Fruit fly (Drosophila melanogaster) whole organism, embryonic: ENCODE results near the gene Hacd1.

Experiments
- Aef1 ChIP-seq: fragments of 200-800 bp; sonication (Bioruptor generic); IDR thresholded peaks from 3 replicates; pipeline ENCODE4 v1.3.6; 2022; ENCODE audit warnings: missing biosample characterization, missing genetic modification characterization
- Blimp-1 ChIP-seq: fragments of 200-800 bp; sonication (Bioruptor generic); optimal IDR thresholded peaks from 3 replicates; lab custom pipeline; 2018; ENCODE audit warnings: missing biosample characterization, missing genetic modification characterization, mild to moderate bottlenecking, moderate library complexity, missing genetic modification reagents
- C15 ChIP-seq: fragments of 200-800 bp; sonication (Bioruptor generic); IDR thresholded peaks from 3 replicates; pipeline ENCODE4 v1.3.6; 2022; ENCODE audit warnings: missing biosample characterization, missing genetic modification characterization
- CG10959 ChIP-seq: fragments of 200-800 bp; sonication (Bioruptor generic); IDR thresholded peaks from 2 replicates; pipeline ENCODE4 v1.3.6; 2022; ENCODE audit warnings: missing biosample characterization, missing genetic modification characterization
- CG10979 ChIP-seq: fragments of 200-800 bp; sonication (Bioruptor generic); optimal IDR thresholded peaks from 2 replicates; lab custom pipeline; 2018; ENCODE audit warnings: missing biosample characterization, mild to moderate bottlenecking, missing genetic modification characterization, moderate library complexity
- CG1603 ChIP-seq: fragments of 200-800 bp; sonication (Bioruptor generic); optimal IDR thresholded peaks from 2 replicates; lab custom pipeline; 2019; ENCODE audit warnings: missing biosample characterization, mild to moderate bottlenecking, missing genetic modification characterization, moderate library complexity
- CG17612 ChIP-seq: fragments of 200-800 bp; sonication (Bioruptor generic); IDR thresholded peaks from 2 replicates; pipeline ENCODE4 v1.3.6; 2022; ENCODE audit warnings: missing biosample characterization, missing genetic modification characterization
- CG17912 ChIP-seq: fragments of 200-800 bp; sonication (Bioruptor generic); optimal IDR thresholded peaks from 2 replicates; lab custom pipeline; 2018; ENCODE audit warnings: missing biosample characterization, mild to moderate bottlenecking, missing genetic modification characterization
- CG2120 ChIP-seq: fragments of 200-800 bp; sonication (Bioruptor generic); optimal IDR thresholded peaks from 3 replicates; lab custom pipeline; 2016; ENCODE audit warnings: missing biosample characterization, missing genetic modification characterization
- CG31441 ChIP-seq: fragments of 200-800 bp; sonication (Bioruptor generic); IDR thresholded peaks from 2 replicates; pipeline ENCODE4 v1.3.6; 2022; ENCODE audit warnings: missing biosample characterization, missing genetic modification characterization
- CG3163 ChIP-seq: fragments of 200-800 bp; sonication (Bioruptor generic); optimal IDR thresholded peaks from 3 replicates; lab custom pipeline; 2016; ENCODE audit warnings: missing biosample characterization, missing genetic modification characterization
- CG3726 ChIP-seq: fragments of 200-800 bp; sonication (Bioruptor generic); IDR thresholded peaks from 3 replicates; pipeline ENCODE4, ENCODE4 v1.3.6; 2022; ENCODE audit warnings: missing biosample characterization, missing genetic modification characterization
- CG6175 ChIP-seq: fragments of 200-800 bp; sonication (Bioruptor generic); IDR thresholded peaks from 3 replicates; pipeline ENCODE4 v1.3.6; 2022; ENCODE audit warnings: missing biosample characterization, missing genetic modification characterization
- CG7928 ChIP-seq: fragments of 200-800 bp; sonication (Bioruptor generic); optimal IDR thresholded peaks from 2 replicates; lab custom pipeline; 2017; ENCODE audit warnings: missing biosample characterization, mild to moderate bottlenecking, missing genetic modification characterization
- CG9876 ChIP-seq: fragments of 200-800 bp; sonication (Bioruptor generic); optimal IDR thresholded peaks from 2 replicates; lab custom pipeline; 2016; ENCODE audit warnings: missing biosample characterization, missing genetic modification characterization
- CkIIα-i1 ChIP-seq: fragments of 200-800 bp; sonication (Bioruptor generic); IDR thresholded peaks from 2 replicates; pipeline ENCODE4 v1.3.6; 2022; ENCODE audit warnings: missing biosample characterization, missing genetic modification characterization
- Dek ChIP-seq: fragments of 200-800 bp; sonication (Bioruptor generic); optimal IDR thresholded peaks from 3 replicates; lab custom pipeline; 2019; ENCODE audit warnings: missing biosample characterization, mild to moderate bottlenecking, missing genetic modification characterization, moderate library complexity
- Doc2 ChIP-seq: fragments of 200-800 bp; sonication (Bioruptor generic); IDR thresholded peaks from 2 replicates; pipeline ENCODE4 v1.3.6; 2022; ENCODE audit warnings: missing biosample characterization, missing genetic modification characterization
- Doc3 ChIP-seq: fragments of 200-800 bp; sonication (Bioruptor generic); IDR thresholded peaks from 3 replicates; pipeline ENCODE4 v1.3.6; 2022; ENCODE audit warnings: missing biosample characterization, missing genetic modification characterization; ENCODE audit not compliant: partially characterized antibody
- Ets65A ChIP-seq: fragments of 200-800 bp; sonication (Bioruptor generic); peaks from one replicate; lab custom pipeline; 2016; ENCODE audit warnings: missing biosample characterization, missing genetic modification characterization
- HLHmδ ChIP-seq: fragments of 200-800 bp; sonication (Bioruptor generic); optimal IDR thresholded peaks from 2 replicates; lab custom pipeline; 2018; ENCODE audit warnings: missing biosample characterization, mild to moderate bottlenecking, missing genetic modification characterization, moderate library complexity
- Hr78 ChIP-seq, 2 experiments: fragments of 200-800 bp in 1 of 2; fragments of >200 bp in 1 of 2; sonication (Bioruptor generic) in 1 of 2; optimal IDR thresholded peaks; 2 replicates each; lab custom pipeline; 2017 to 2019; ENCODE audit warnings: missing biosample characterization in 2 of 2, missing genetic modification characterization in 2 of 2, mild to moderate bottlenecking in 1 of 2, moderate library complexity in 1 of 2
- Lpt ChIP-seq: fragments of >200 bp; optimal IDR thresholded peaks from 2 replicates; lab custom pipeline; 2018; ENCODE audit warnings: missing biosample characterization, missing genetic modification characterization
- MESR4 ChIP-seq: fragments of 200-800 bp; sonication (Bioruptor generic); optimal IDR thresholded peaks from 2 replicates; lab custom pipeline; 2018; ENCODE audit warnings: missing biosample characterization, mild to moderate bottlenecking, missing genetic modification characterization, moderate library complexity
- Mes4 ChIP-seq: fragments of 200-800 bp; sonication (Bioruptor generic); optimal IDR thresholded peaks from 2 replicates; lab custom pipeline; 2016; ENCODE audit warnings: missing biosample characterization, missing genetic modification characterization
- NC2α ChIP-seq: fragments of 200-800 bp; sonication (Bioruptor generic); optimal IDR thresholded peaks from 2 replicates; lab custom pipeline; 2016; ENCODE audit warnings: missing biosample characterization, missing genetic modification characterization
- Scr ChIP-seq: fragments of 200-800 bp; sonication (Bioruptor generic); IDR thresholded peaks from 2 replicates; pipeline ENCODE4 v1.3.6; 2022; ENCODE audit warnings: missing biosample characterization, missing genetic modification characterization; ENCODE audit not compliant: partially characterized antibody
- Xbp1 ChIP-seq: fragments of 200-800 bp; sonication (Bioruptor generic); optimal IDR thresholded peaks from 3 replicates; lab custom pipeline; 2016; ENCODE audit warnings: missing biosample characterization, mild to moderate bottlenecking, missing genetic modification characterization
- ase ChIP-seq: fragments of 200-800 bp; sonication (Bioruptor generic); IDR thresholded peaks from 3 replicates; pipeline ENCODE4 v1.3.6; 2022; ENCODE audit warnings: missing biosample characterization, missing genetic modification characterization
- bbx ChIP-seq: fragments of 200-800 bp; sonication (Bioruptor generic); IDR thresholded peaks from 2 replicates; pipeline ENCODE4 v1.3.6; 2022; ENCODE audit warnings: missing biosample characterization, missing genetic modification characterization; ENCODE audit not compliant: partially characterized antibody
- br ChIP-seq: fragments of >200 bp; optimal IDR thresholded peaks from 2 replicates; lab custom pipeline; 2017
- danr ChIP-seq: fragments of 200-800 bp; sonication (Bioruptor generic); IDR thresholded peaks from 2 replicates; pipeline ENCODE4 v1.3.6; 2022; ENCODE audit warnings: missing biosample characterization, missing genetic modification characterization
- dpn ChIP-seq, 2 experiments: fragments of 200-800 bp; sonication (Bioruptor generic); optimal IDR thresholded peaks; 3 replicates each; lab custom pipeline; 2016; ENCODE audit warnings: missing biosample characterization in 2 of 2, missing genetic modification characterization in 2 of 2
- gsb-n ChIP-seq: fragments of 200-800 bp; sonication (Bioruptor generic); optimal IDR thresholded peaks from 3 replicates; lab custom pipeline; 2018; ENCODE audit warnings: missing biosample characterization, mild to moderate bottlenecking, missing genetic modification characterization
- her ChIP-seq: fragments of 200-800 bp; sonication (Bioruptor generic); optimal IDR thresholded peaks from 2 replicates; lab custom pipeline; 2016; ENCODE audit warnings: missing biosample characterization, missing genetic modification characterization
- jing ChIP-seq: fragments of 200-800 bp; sonication (Bioruptor generic); optimal IDR thresholded peaks from 2 replicates; lab custom pipeline; 2018; ENCODE audit warnings: missing biosample characterization, mild to moderate bottlenecking, missing genetic modification characterization
- luna ChIP-seq: fragments of 200-800 bp; sonication (Bioruptor generic); optimal IDR thresholded peaks from 2 replicates; lab custom pipeline; 2016; ENCODE audit warnings: missing biosample characterization, missing genetic modification characterization
- nerfin-2 ChIP-seq: fragments of 200-800 bp; sonication (Bioruptor generic); IDR thresholded peaks from 2 replicates; pipeline ENCODE4 v1.3.6; 2022; ENCODE audit warnings: missing biosample characterization, missing genetic modification characterization; ENCODE audit not compliant: partially characterized antibody
- nom ChIP-seq: fragments of 200-800 bp; sonication (Bioruptor generic); optimal IDR thresholded peaks from 2 replicates; lab custom pipeline; 2017; ENCODE audit warnings: missing biosample characterization, missing genetic modification characterization, mild to moderate bottlenecking, moderate library complexity, missing genetic modification reagents
- oc ChIP-seq: fragments of 200-800 bp; sonication (Bioruptor generic); optimal IDR thresholded peaks from 2 replicates; lab custom pipeline; 2018; ENCODE audit warnings: missing biosample characterization, mild to moderate bottlenecking, missing genetic modification characterization, moderate library complexity
- org-1 ChIP-seq: fragments of 200-800 bp; sonication (Bioruptor generic); optimal IDR thresholded peaks from 2 replicates; lab custom pipeline; 2017; ENCODE audit warnings: missing biosample characterization, missing genetic modification characterization
- peb ChIP-seq: fragments of 200-800 bp; sonication (Bioruptor generic); IDR thresholded peaks from 2 replicates; pipeline ENCODE4 v1.3.6; 2022; ENCODE audit warnings: missing biosample characterization, missing genetic modification characterization
- prd ChIP-seq, 3 experiments: fragments of >200 bp in 2 of 3; fragments of 200-800 bp in 1 of 3; sonication (Bioruptor generic) in 1 of 3; optimal IDR thresholded peaks in 2 of 3; IDR thresholded peaks in 1 of 3; 2 replicates in 2 of 3; 3 replicates in 1 of 3; pipeline versions ENCODE4 v1.3.6 to Lab custom; 2017 to 2022; ENCODE audit warnings: missing biosample characterization in 1 of 3, missing genetic modification characterization in 1 of 3
- rib ChIP-seq: fragments of 200-800 bp; sonication (Bioruptor generic); IDR thresholded peaks from 2 replicates; pipeline ENCODE4 v1.3.6; 2022; ENCODE audit warnings: missing biosample characterization, missing genetic modification characterization
- salm ChIP-seq: fragments of 200-800 bp; sonication (Bioruptor generic); optimal IDR thresholded peaks from 2 replicates; lab custom pipeline; 2018; ENCODE audit warnings: missing biosample characterization, mild to moderate bottlenecking, missing genetic modification characterization
- sc ChIP-seq, 3 experiments: fragments of >200 bp in 2 of 3; fragments of 200-800 bp in 1 of 3; sonication (Bioruptor generic) in 1 of 3; optimal IDR thresholded peaks; 2 replicates in 2 of 3; 3 replicates in 1 of 3; lab custom pipeline; 2017; ENCODE audit warnings: mild to moderate bottlenecking in 1 of 3, missing biosample characterization in 1 of 3, missing genetic modification characterization in 1 of 3, missing genetic modification reagents in 1 of 3
- scrt ChIP-seq: fragments of 200-800 bp; sonication (Bioruptor generic); optimal IDR thresholded peaks from 2 replicates; lab custom pipeline; 2018; ENCODE audit warnings: missing biosample characterization, mild to moderate bottlenecking, missing genetic modification characterization, moderate library complexity
- sim ChIP-seq: fragments of 200-800 bp; sonication (Bioruptor generic); IDR thresholded peaks from 2 replicates; pipeline ENCODE4 v1.3.6; 2022; ENCODE audit warnings: missing biosample characterization, missing genetic modification characterization

Hacd1 gene

dm6 chr2L:12006397-12007330 lies 4.6 kb upstream of the Hacd1 start (continued):
- TF ChIP-seq nom (GFP tag; lab: Kevin White, UChicago) = peak; percentile 81
- TF ChIP-seq danr (GFP tag; lab: Robert Waterston, UW) = no peak
- peak; percentile 95 for TF ChIP-seq Dek (tag; lab: Kevin White, UChicago)
- no peak for TF ChIP-seq ase (GFP tag; lab: Robert Waterston, UW)
- no peak for TF ChIP-seq rib (GFP tag; lab: Robert Waterston, UW)
- no peak for TF ChIP-seq C15
- TF ChIP-seq CG1603 (tag; lab: Kevin White, UChicago) = peak; percentile 58
- TF ChIP-seq CG6175 (GFP tag; lab: Robert Waterston, UW) = no peak
- TF ChIP-seq Xbp1 (GFP tag; lab: Kevin White, UChicago) = peak; percentile 91
- TF ChIP-seq CG10979 (tag; lab: Kevin White, UChicago) = peak; percentile 98
- no peak for TF ChIP-seq MESR4 (GFP tag; lab: Kevin White, UChicago)
- peak; percentile 93 for TF ChIP-seq org-1 (GFP tag; lab: Kevin White, UChicago)
- TF ChIP-seq Mes4 = peak; percentile 65
- TF ChIP-seq Doc2 = no peak
- TF ChIP-seq CG2120 (GFP tag; lab: Kevin White, UChicago) = peak; percentile 82
- TF ChIP-seq luna (GFP tag; lab: Kevin White, UChicago) = peak; percentile 32
- no peak for TF ChIP-seq CG17612 (GFP tag; lab: Robert Waterston, UW)
- TF ChIP-seq Scr = no peak
- peak in 1 of 2 experiments; percentile 33 for TF ChIP-seq Hr78 (GFP tag; optimal IDR thresholded peaks at IDR 0.05; lab: Kevin White, UChicago)
- TF ChIP-seq peb (GFP tag; lab: Robert Waterston, UW) = no peak
- TF ChIP-seq CG17912 (GFP tag; lab: Kevin White, UChicago) = no peak
- peak; percentile 71 for TF ChIP-seq jing (GFP tag; lab: Kevin White, UChicago)
- TF ChIP-seq NC2α (GFP tag; lab: Kevin White, UChicago) = peak; percentile 0
- no peak for TF ChIP-seq Lpt
- peak; percentile 11 for TF ChIP-seq CG9876
- TF ChIP-seq HLHmδ (GFP tag; lab: Kevin White, UChicago) = peak; percentile 56
- no peak for TF ChIP-seq sc (optimal IDR thresholded peaks at IDR 0.05; lab: Kevin White, UChicago)
- TF ChIP-seq sc (GFP tag; optimal IDR thresholded peaks at IDR 0.05; lab: Kevin White, UChicago) = peak; percentile 92
- TF ChIP-seq salm (tag; lab: Kevin White, UChicago) = peak; percentile 89
- TF ChIP-seq her (GFP tag; lab: Kevin White, UChicago) = peak; percentile 30
- no peak for TF ChIP-seq Aef1
- TF ChIP-seq CG3726 (GFP tag; lab: Robert Waterston, UW) = no peak
- peak; percentile 69 for TF ChIP-seq oc (tag; lab: Kevin White, UChicago)
- no peak for TF ChIP-seq CG31441 (GFP tag; lab: Robert Waterston, UW)
- TF ChIP-seq CG10959 = no peak
- peak; percentile 91 for TF ChIP-seq Blimp-1
- no peak for TF ChIP-seq br (lab: Kevin White, UChicago)
- TF ChIP-seq bbx (GFP tag; lab: Robert Waterston, UW) = no peak
- no peak for TF ChIP-seq nerfin-2
- no peak for TF ChIP-seq prd (optimal IDR thresholded peaks at IDR 0.05; lab: Kevin White, UChicago)
- no peak for TF ChIP-seq prd (GFP tag; IDR thresholded peaks at IDR 0.05; lab: Robert Waterston, UW)
- TF ChIP-seq Ets65A (GFP tag; lab: Kevin White, UChicago) = peak; percentile 89
- no peak for TF ChIP-seq scrt (GFP tag; lab: Kevin White, UChicago)
- TF ChIP-seq CG7928 (GFP tag; lab: Kevin White, UChicago) = peak; percentile 73
- TF ChIP-seq gsb-n (tag; lab: Kevin White, UChicago) = peak; percentile 95
- no peak for TF ChIP-seq Doc3 (GFP tag; lab: Robert Waterston, UW)
- TF ChIP-seq dpn (GFP tag; optimal IDR thresholded peaks at IDR 0.05; lab: Kevin White, UChicago) = peak; percentile 71 to 92
- no peak for TF ChIP-seq CG3163
- no peak for TF ChIP-seq CkIIα-i1
- no peak for TF ChIP-seq sim
